Worm (Caenorhabditis elegans) whole organism, dauer: ENCODE measurements around the gene F07E5.12.
"Not testable (repeated sequence)": the region's sequence is repeated elsewhere in the genome, so short reads cannot be mapped to it uniquely, and the experiment has no call there.

Experiments
- unc-62 ChIP-seq: sonication (generic microtip); optimal IDR thresholded peaks from 2 replicates; lab custom pipeline; 2017; ENCODE audit warnings: missing biosample characterization, missing genetic modification reagents, missing genetic modification characterization

Gene F07E5.12

ce11 chrII:2067451-2068021 is at the start of gene F07E5.12:
Gene F07E5.12, plus strand, starts transcription at chrII:2067971.
- TF ChIP-seq unc-62 (GFP tag; lab: Kevin White, UChicago): not testable (repeated sequence)

- not testable (repeated sequence) for TF ChIP-seq unc-62 (GFP tag; lab: Kevin White, UChicago)
Measured at ce11 chrII:2023514-2023913, 44.3 kb upstream of the F07E5.12 start, which contains the start of gene cya-2. Gene cya-2, minus strand, starts transcription at chrII:2023614.

- no peak for TF ChIP-seq unc-62 (GFP tag; lab: Kevin White, UChicago)
Measured at ce11 chrII:2026525-2026924, 41.2 kb upstream of the F07E5.12 start, which contains the start of gene bath-21. Gene bath-21, minus strand, starts transcription at chrII:2026625.

- TF ChIP-seq unc-62 (GFP tag; lab: Kevin White, UChicago): no peak
Measured at ce11 chrII:2028712-2029111, 39.1 kb upstream of the F07E5.12 start, which contains the start of gene bath-1. Gene bath-1, minus strand, starts transcription at chrII:2028812.

- no peak for TF ChIP-seq unc-62 (GFP tag; lab: Kevin White, UChicago)
Measured at ce11 chrII:2030367-2030766, 37.4 kb upstream of the F07E5.12 start, which contains the start of gene bath-3. Gene bath-3, minus strand, starts transcription at chrII:2030467.

ce11 chrII:2031852-2032251 is 35.9 kb upstream of the F07E5.12 start, which contains the start of gene bath-5:
Gene bath-5, minus strand, starts transcription at chrII:2031952.
- no peak for TF ChIP-seq unc-62 (GFP tag; lab: Kevin White, UChicago)

ce11 chrII:2032282-2032681 is 35.5 kb upstream of the F07E5.12 start, which contains the start of gene btb-4:
Gene btb-4, plus strand, starts transcription at chrII:2032316.
- not testable (repeated sequence) for TF ChIP-seq unc-62 (GFP tag; lab: Kevin White, UChicago)

ce11 chrII:2033286-2033685 is 34.5 kb upstream of the F07E5.12 start, which contains the start of gene F59H6.14:
Gene F59H6.14, plus strand, starts transcription at chrII:2033586.
- no peak for TF ChIP-seq unc-62 (GFP tag; lab: Kevin White, UChicago)

- no peak for TF ChIP-seq unc-62 (GFP tag; lab: Kevin White, UChicago)
Measured at ce11 chrII:2039288-2039687, 28.5 kb upstream of the F07E5.12 start, which contains the start of gene bath-19. Gene bath-19, minus strand, starts transcription at chrII:2039388.

ce11 chrII:2042447-2042846 is 25.3 kb upstream of the F07E5.12 start, which contains the start of gene bath-20:
Gene bath-20, minus strand, starts transcription at chrII:2042547.
- TF ChIP-seq unc-62 (GFP tag; lab: Kevin White, UChicago): no peak

- no peak for TF ChIP-seq unc-62 (GFP tag; lab: Kevin White, UChicago)
Measured at ce11 chrII:2045505-2045904, 22.3 kb upstream of the F07E5.12 start, which contains the start of gene bath-24. Gene bath-24, minus strand, starts transcription at chrII:2045605.

- not testable (repeated sequence) for TF ChIP-seq unc-62 (GFP tag; lab: Kevin White, UChicago)
Measured at ce11 chrII:2046556-2046955, 21.2 kb upstream of the F07E5.12 start, which contains the start of gene math-1. Gene math-1, minus strand, starts transcription at chrII:2046656.

- no peak for TF ChIP-seq unc-62 (GFP tag; lab: Kevin White, UChicago)
Measured at ce11 chrII:2051372-2051771, 16.4 kb upstream of the F07E5.12 start, which contains the start of gene fbxb-35. Gene fbxb-35, plus strand, starts transcription at chrII:2051672.

ce11 chrII:2058985-2059384 is 8.8 kb upstream of the F07E5.12 start, which contains the start of gene F07E5.5:
Gene F07E5.5, minus strand, starts transcription at chrII:2059070.
- TF ChIP-seq unc-62 (GFP tag; lab: Kevin White, UChicago): no peak

- TF ChIP-seq unc-62 (GFP tag; lab: Kevin White, UChicago): no peak
Measured at ce11 chrII:2063989-2064388, 3.8 kb upstream of the F07E5.12 start, which contains the start of gene F07E5.13. Gene F07E5.13, minus strand, starts transcription at chrII:2064089.

ce11 chrII:2064497-2064896 is 3.3 kb upstream of the F07E5.12 start, which contains the start of gene fbxb-6:
Gene fbxb-6, plus strand, starts transcription at chrII:2064797.
- TF ChIP-seq unc-62 (GFP tag; lab: Kevin White, UChicago): no peak
